Fruit fly (Drosophila melanogaster): ENCODE results near the gene Nnk.

dm6 chr3R:17774538-17774937 is 30.5 kb downstream of the Nnk start:
- no peak for TF ChIP-seq CG8478 (optimal IDR thresholded peaks at IDR 0.05)
- no peak for TF ChIP-seq CTCF (optimal IDR thresholded peaks at IDR 0.05)

Data from S2 (cell line).